Fruit fly (Drosophila melanogaster) whole organism, adult: ENCODE measurements around the gene mthl9.

Experiments
- CG11617 ChIP-seq: fragments of 200-800 bp; sonication (Bioruptor generic); optimal IDR thresholded peaks from 2 replicates; lab custom pipeline; 2017; ENCODE audit warnings: mild to moderate bottlenecking, missing biosample characterization, missing genetic modification reagents, missing genetic modification characterization
- CG12768 ChIP-seq: fragments of 200-800 bp; sonication (Bioruptor generic); optimal IDR thresholded peaks from 2 replicates; lab custom pipeline; 2017; ENCODE audit warnings: missing biosample characterization, missing genetic modification characterization, mild to moderate bottlenecking, moderate library complexity, missing genetic modification reagents
- CG14711 ChIP-seq: fragments of 200-800 bp; sonication (Bioruptor generic); optimal IDR thresholded peaks from 2 replicates; lab custom pipeline; 2018; ENCODE audit warnings: missing biosample characterization, mild to moderate bottlenecking, missing genetic modification characterization, moderate library complexity
- CG1620 ChIP-seq: fragments of 200-800 bp; sonication (Bioruptor generic); optimal IDR thresholded peaks from 2 replicates; lab custom pipeline; 2016; ENCODE audit warnings: missing biosample characterization, missing genetic modification characterization
- CG33017 ChIP-seq: fragments of 200-800 bp; sonication (Bioruptor generic); optimal IDR thresholded peaks from 2 replicates; lab custom pipeline; 2018; ENCODE audit warnings: missing biosample characterization, mild to moderate bottlenecking, missing genetic modification characterization, moderate library complexity
- CG5204 ChIP-seq: fragments of 200-800 bp; sonication (Bioruptor generic); optimal IDR thresholded peaks from 2 replicates; lab custom pipeline; 2016; ENCODE audit warnings: missing biosample characterization, missing genetic modification characterization
- CG7045 ChIP-seq: fragments of 200-800 bp; sonication (Bioruptor generic); optimal IDR thresholded peaks from 2 replicates; lab custom pipeline; 2017; ENCODE audit warnings: missing biosample characterization, mild to moderate bottlenecking, missing genetic modification characterization
- CG7101 ChIP-seq: fragments of 200-800 bp; sonication (Bioruptor generic); optimal IDR thresholded peaks from 2 replicates; lab custom pipeline; 2018; ENCODE audit warnings: missing biosample characterization, mild to moderate bottlenecking, missing genetic modification characterization, moderate library complexity
- Clk ChIP-seq: fragments of 200-800 bp; sonication (Bioruptor generic); optimal IDR thresholded peaks from 2 replicates; lab custom pipeline; 2017; ENCODE audit warnings: missing biosample characterization, missing genetic modification characterization
- Crg-1 ChIP-seq: fragments of 200-800 bp; sonication (Bioruptor generic); optimal IDR thresholded peaks from 2 replicates; lab custom pipeline; 2016; ENCODE audit warnings: missing biosample characterization, missing genetic modification characterization
- Hr96 ChIP-seq: fragments of 200-800 bp; sonication (Bioruptor generic); optimal IDR thresholded peaks from 2 replicates; lab custom pipeline; 2016; ENCODE audit warnings: missing biosample characterization, missing genetic modification characterization
- Mnt ChIP-seq: fragments of 200-800 bp; sonication (Bioruptor generic); optimal IDR thresholded peaks from 2 replicates; lab custom pipeline; 2016; ENCODE audit warnings: missing biosample characterization, mild to moderate bottlenecking, missing genetic modification characterization
- bab1 ChIP-seq: fragments of 200-800 bp; sonication (Bioruptor generic); optimal IDR thresholded peaks from 3 replicates; lab custom pipeline; 2019; ENCODE audit warnings: missing biosample characterization, mild to moderate bottlenecking, missing genetic modification characterization, moderate library complexity
- cic ChIP-seq: fragments of 200-800 bp; sonication (Bioruptor generic); optimal IDR thresholded peaks from 2 replicates; lab custom pipeline; 2017; ENCODE audit warnings: missing biosample characterization, mild to moderate bottlenecking, missing genetic modification characterization, moderate library complexity
- cnc ChIP-seq, 2 experiments: fragments of >200 bp; optimal IDR thresholded peaks; 2 replicates each; lab custom pipeline; 2017
- kay ChIP-seq: fragments of 200-800 bp; sonication (Bioruptor generic); peaks from one replicate; lab custom pipeline; 2016; ENCODE audit warnings: missing biosample characterization, missing genetic modification characterization, borderline replicate concordance
- ovo ChIP-seq: fragments of 200-800 bp; sonication (Bioruptor generic); optimal IDR thresholded peaks from 2 replicates; lab custom pipeline; 2016; ENCODE audit warnings: missing biosample characterization, missing genetic modification characterization
- pad ChIP-seq: fragments of 200-800 bp; sonication (Bioruptor generic); optimal IDR thresholded peaks from 3 replicates; lab custom pipeline; 2017; ENCODE audit warnings: missing biosample characterization, missing genetic modification characterization, mild to moderate bottlenecking, moderate library complexity, missing genetic modification reagents
- tj ChIP-seq: fragments of 200-800 bp; sonication (Bioruptor generic); optimal IDR thresholded peaks from 3 replicates; lab custom pipeline; 2017; ENCODE audit warnings: missing biosample characterization, mild to moderate bottlenecking, missing genetic modification characterization, moderate library complexity
- toe ChIP-seq: fragments of 200-800 bp; sonication (Bioruptor generic); optimal IDR thresholded peaks from 2 replicates; lab custom pipeline; 2016; ENCODE audit warnings: missing biosample characterization, missing genetic modification characterization

mthl9 gene

dm6 chr3L:311607-312006 is 20.5 kb downstream of the mthl9 start:
- TF ChIP-seq CG7045 (GFP tag; lab: Kevin White, UChicago): no peak
- TF ChIP-seq CG12768: peak; percentile 23
- TF ChIP-seq tj: no peak
- no peak for TF ChIP-seq CG11617 (GFP tag; lab: Kevin White, UChicago)
- TF ChIP-seq CG33017 (tag; lab: Kevin White, UChicago): peak; percentile 23
- no peak for TF ChIP-seq kay (GFP tag; lab: Kevin White, UChicago)
- no peak for TF ChIP-seq CG5204 (GFP tag; lab: Kevin White, UChicago)
- no peak for TF ChIP-seq toe
- no peak for TF ChIP-seq Hr96 (GFP tag; lab: Kevin White, UChicago)
- TF ChIP-seq CG1620 (GFP tag; lab: Kevin White, UChicago): no peak
- TF ChIP-seq Mnt (GFP tag; lab: Kevin White, UChicago): no peak
- no peak for TF ChIP-seq CG14711
- TF ChIP-seq pad (GFP tag; lab: Kevin White, UChicago): no peak
- no peak for TF ChIP-seq ovo
- peak; percentile 20 for TF ChIP-seq bab1 (GFP tag; lab: Kevin White, UChicago)
- TF ChIP-seq cnc (optimal IDR thresholded peaks at IDR 0.05; lab: Kevin White, UChicago): no peak
- TF ChIP-seq cic (GFP tag; lab: Kevin White, UChicago): peak; percentile 82
- no peak for TF ChIP-seq Crg-1 (GFP tag; lab: Kevin White, UChicago)
- peak; percentile 2 for TF ChIP-seq CG7101 (tag; lab: Kevin White, UChicago)
- TF ChIP-seq Clk: no peak

- TF ChIP-seq cic (GFP tag; lab: Kevin White, UChicago): peak; percentile 38
- no peak for TF ChIP-seq Crg-1 (GFP tag; lab: Kevin White, UChicago)
- TF ChIP-seq tj: no peak
- no peak for TF ChIP-seq CG7045 (GFP tag; lab: Kevin White, UChicago)
Measured at dm6 chr3L:299952-300605, 32.0 kb downstream of the mthl9 start.

dm6 chr3L:298459-298858 is 33.6 kb downstream of the mthl9 start:
- TF ChIP-seq cic (GFP tag; lab: Kevin White, UChicago): no peak
- no peak for TF ChIP-seq CG7101 (tag; lab: Kevin White, UChicago)
- no peak for TF ChIP-seq toe
- TF ChIP-seq kay (GFP tag; lab: Kevin White, UChicago): no peak
- no peak for TF ChIP-seq Clk
- no peak for TF ChIP-seq cnc (optimal IDR thresholded peaks at IDR 0.05; lab: Kevin White, UChicago)
- no peak for TF ChIP-seq CG7045 (GFP tag; lab: Kevin White, UChicago)
- no peak for TF ChIP-seq Crg-1 (GFP tag; lab: Kevin White, UChicago)
- no peak for TF ChIP-seq CG11617 (GFP tag; lab: Kevin White, UChicago)
- TF ChIP-seq CG14711: no peak
- TF ChIP-seq ovo: no peak
- TF ChIP-seq tj: no peak
- TF ChIP-seq pad (GFP tag; lab: Kevin White, UChicago): no peak

DNA sequence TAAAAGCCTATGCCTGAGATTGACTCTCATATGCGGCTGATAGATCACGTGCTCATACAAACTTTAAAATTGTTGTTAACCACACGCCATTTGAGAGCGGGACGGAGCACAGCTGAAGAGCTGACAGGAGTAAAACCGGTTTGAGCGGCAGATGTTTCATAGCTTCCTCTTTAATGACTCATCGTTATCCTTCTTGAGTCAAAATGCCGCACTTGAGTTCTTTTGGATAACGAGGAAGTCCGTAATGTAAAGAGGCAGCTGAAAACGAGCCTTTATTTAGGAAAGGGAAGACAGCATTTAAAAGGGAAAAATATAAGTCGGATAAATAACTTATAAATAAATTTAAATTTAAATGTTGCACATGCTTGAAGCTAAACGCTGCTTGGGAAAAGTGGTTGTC is 34.9 kb downstream of the mthl9 start:
- TF ChIP-seq kay (GFP tag; lab: Kevin White, UChicago): peak; percentile 24
- no peak for TF ChIP-seq Hr96 (GFP tag; lab: Kevin White, UChicago)

- TF ChIP-seq ovo (no peak), pad (GFP tag; lab: Kevin White, UChicago) (no peak), CG1620 (GFP tag; lab: Kevin White, UChicago) (no peak), CG7101 (tag; lab: Kevin White, UChicago) (no peak), Hr96 (GFP tag; lab: Kevin White, UChicago) (no peak), bab1 (GFP tag; lab: Kevin White, UChicago) (no peak), toe (no peak), CG7045 (GFP tag; lab: Kevin White, UChicago) (no peak), Clk (no peak), kay (GFP tag; lab: Kevin White, UChicago) (no peak), CG11617 (GFP tag; lab: Kevin White, UChicago) (no peak), cic (GFP tag; lab: Kevin White, UChicago) (no peak), CG14711 (no peak), cnc (optimal IDR thresholded peaks at IDR 0.05; lab: Kevin White, UChicago) (no peak), CG5204 (GFP tag; lab: Kevin White, UChicago) (no peak), Mnt (GFP tag; lab: Kevin White, UChicago) (no peak)
Measured at dm6 chr3L:294841-295408, 37.2 kb downstream of the mthl9 start.

DNA sequence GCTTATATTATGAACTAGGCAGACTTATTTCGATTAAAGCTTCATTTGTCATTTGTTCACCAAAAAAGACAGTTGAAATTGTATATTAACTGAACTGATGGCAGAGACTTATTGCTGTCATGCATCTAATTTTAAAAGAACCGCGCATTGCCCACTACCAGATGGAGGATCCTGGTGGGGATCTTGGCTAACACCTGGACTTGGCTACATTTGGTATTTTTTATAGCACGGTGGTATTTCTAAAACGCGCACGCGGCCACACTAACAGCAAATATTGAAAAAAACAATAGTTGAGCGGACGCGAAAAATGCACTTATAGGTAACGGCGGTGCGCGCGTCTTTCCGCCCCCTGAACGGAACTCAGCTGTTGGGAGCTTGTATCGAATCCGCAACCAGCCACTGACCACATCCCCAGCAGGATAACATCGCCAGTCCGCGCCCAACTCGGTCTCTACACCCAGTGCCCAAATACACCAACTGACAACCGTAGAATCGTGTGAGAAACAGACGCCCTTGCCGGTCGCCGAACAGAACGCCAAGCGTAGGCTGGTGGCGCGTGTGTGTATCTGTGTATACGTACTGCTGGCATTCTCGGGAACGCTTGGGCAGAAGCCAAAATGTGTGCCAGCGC is 39.8 kb downstream of the mthl9 start:
- peak; percentile 8 for TF ChIP-seq CG7101 (tag; lab: Kevin White, UChicago)
- no peak for TF ChIP-seq tj
- TF ChIP-seq CG5204 (GFP tag; lab: Kevin White, UChicago): no peak
- no peak for TF ChIP-seq Crg-1 (GFP tag; lab: Kevin White, UChicago)
- no peak for TF ChIP-seq kay (GFP tag; lab: Kevin White, UChicago)
- TF ChIP-seq pad (GFP tag; lab: Kevin White, UChicago): peak; percentile 44
- TF ChIP-seq CG12768: peak; percentile 25
- no peak for TF ChIP-seq Clk
- TF ChIP-seq cic (GFP tag; lab: Kevin White, UChicago): peak; percentile 8
- no peak for TF ChIP-seq CG14711
- TF ChIP-seq ovo: no peak
- TF ChIP-seq Hr96 (GFP tag; lab: Kevin White, UChicago): no peak
- TF ChIP-seq toe: no peak
- peak; percentile 28 for TF ChIP-seq CG11617 (GFP tag; lab: Kevin White, UChicago)
- peak; percentile 39 for TF ChIP-seq bab1 (GFP tag; lab: Kevin White, UChicago)
- no peak for TF ChIP-seq CG33017 (tag; lab: Kevin White, UChicago)
- TF ChIP-seq CG7045 (GFP tag; lab: Kevin White, UChicago): no peak
- TF ChIP-seq Mnt (GFP tag; lab: Kevin White, UChicago): peak; percentile 33
- TF ChIP-seq CG1620 (GFP tag; lab: Kevin White, UChicago): peak; percentile 14
- no peak for TF ChIP-seq cnc (optimal IDR thresholded peaks at IDR 0.05; lab: Kevin White, UChicago)
